Fruit fly (Drosophila melanogaster) whole organism, embryonic: Measurements from ENCODE around the gene Cow.

Source experiments
- Antp ChIP-seq: fragments of 200-800 bp; sonication (Bioruptor generic); optimal IDR thresholded peaks from 3 replicates; lab custom pipeline; 2016; ENCODE audit warnings: missing biosample characterization, missing genetic modification characterization
- CG10654 ChIP-seq: fragments of 200-800 bp; sonication (Bioruptor generic); optimal IDR thresholded peaks from 2 replicates; lab custom pipeline; 2016; ENCODE audit warnings: missing biosample characterization, missing genetic modification characterization
- CG11085 ChIP-seq: fragments of 200-800 bp; sonication (Bioruptor generic); IDR thresholded peaks from 2 replicates; pipeline ENCODE4 v1.3.6; 2022; ENCODE audit warnings: missing biosample characterization, missing genetic modification characterization
- CG12744 ChIP-seq: fragments of 200-800 bp; sonication (Bioruptor generic); optimal IDR thresholded peaks from 2 replicates; lab custom pipeline; 2016; ENCODE audit warnings: missing biosample characterization, missing genetic modification characterization
- CG12769 ChIP-seq: fragments of 200-800 bp; sonication (Bioruptor generic); optimal IDR thresholded peaks from 2 replicates; lab custom pipeline; 2019; ENCODE audit warnings: missing biosample characterization, mild to moderate bottlenecking, missing genetic modification characterization, moderate library complexity
- CG13123 ChIP-seq: fragments of 200-800 bp; sonication (Bioruptor generic); optimal IDR thresholded peaks from 2 replicates; lab custom pipeline; 2016; ENCODE audit warnings: missing biosample characterization, missing genetic modification characterization
- CG14050 ChIP-seq: fragments of 200-800 bp; sonication (Bioruptor generic); IDR thresholded peaks from 3 replicates; pipeline ENCODE4 v1.3.6; 2022; ENCODE audit warnings: missing biosample characterization, missing genetic modification characterization
- CG15479 ChIP-seq: fragments of 200-800 bp; sonication (Bioruptor generic); optimal IDR thresholded peaks from 3 replicates; lab custom pipeline; 2019; ENCODE audit warnings: missing biosample characterization, mild to moderate bottlenecking, missing genetic modification characterization, moderate library complexity
- CG16813 ChIP-seq: fragments of 200-800 bp; sonication (Bioruptor generic); IDR thresholded peaks from 3 replicates; pipeline ENCODE4 v1.3.6; 2022; ENCODE audit warnings: missing biosample characterization, missing genetic modification characterization; ENCODE audit not compliant: partially characterized antibody
- CG17829 ChIP-seq: fragments of 200-800 bp; optimal IDR thresholded peaks from 2 replicates; lab custom pipeline; 2019; ENCODE audit warnings: missing biosample characterization, mild to moderate bottlenecking, missing genetic modification characterization, moderate library complexity
- CG2889 ChIP-seq: fragments of 200-800 bp; sonication (Bioruptor generic); IDR thresholded peaks from 3 replicates; pipeline ENCODE4 v1.3.6; 2022; ENCODE audit warnings: missing biosample characterization, missing genetic modification characterization
- CG30431 ChIP-seq: fragments of 200-800 bp; sonication (Bioruptor generic); optimal IDR thresholded peaks from 2 replicates; lab custom pipeline; 2017; ENCODE audit warnings: missing biosample characterization, missing genetic modification characterization
- CG32767 ChIP-seq: fragments of 200-800 bp; sonication (Bioruptor generic); IDR thresholded peaks from 2 replicates; pipeline ENCODE4 v1.3.6; 2022; ENCODE audit warnings: missing biosample characterization, missing genetic modification characterization
- CG32772 ChIP-seq: fragments of 200-800 bp; sonication (Bioruptor generic); IDR thresholded peaks from 2 replicates; pipeline ENCODE4 v1.3.6; 2022; ENCODE audit warnings: missing biosample characterization, missing genetic modification characterization
- CG33557 ChIP-seq: fragments of 200-800 bp; sonication (Bioruptor generic); optimal IDR thresholded peaks from 2 replicates; lab custom pipeline; 2019; ENCODE audit warnings: missing biosample characterization, mild to moderate bottlenecking, missing genetic modification characterization, moderate library complexity
- CG42726 ChIP-seq: fragments of 200-800 bp; sonication (Bioruptor generic); IDR thresholded peaks from 2 replicates; pipeline ENCODE4 v1.3.6; 2022; ENCODE audit warnings: missing biosample characterization, missing genetic modification characterization; ENCODE audit not compliant: partially characterized antibody
- CG8388 ChIP-seq: fragments of 200-800 bp; sonication (Bioruptor generic); optimal IDR thresholded peaks from 2 replicates; lab custom pipeline; 2019; ENCODE audit warnings: missing biosample characterization, mild to moderate bottlenecking, missing genetic modification characterization, moderate library complexity
- Dip2 ChIP-seq: fragments of 200-800 bp; sonication (Bioruptor generic); IDR thresholded peaks from 2 replicates; pipeline ENCODE4 v1.3.6; 2022; ENCODE audit warnings: missing biosample characterization, missing genetic modification characterization
- HLH4C ChIP-seq: fragments of 200-800 bp; sonication (Bioruptor generic); IDR thresholded peaks from 3 replicates; pipeline ENCODE4 v1.3.6; 2022; ENCODE audit warnings: missing biosample characterization, missing genetic modification characterization; ENCODE audit not compliant: partially characterized antibody
- HmgD ChIP-seq: fragments of 200-800 bp; sonication (Bioruptor generic); optimal IDR thresholded peaks from 3 replicates; lab custom pipeline; 2016; ENCODE audit warnings: missing biosample characterization, missing genetic modification characterization
- Hr3 ChIP-seq: fragments of 200-800 bp; sonication (Bioruptor generic); optimal IDR thresholded peaks from 3 replicates; lab custom pipeline; 2016; ENCODE audit warnings: missing biosample characterization, missing genetic modification characterization
- Jarid2 ChIP-seq: fragments of 200-800 bp; sonication (Bioruptor generic); optimal IDR thresholded peaks from 3 replicates; lab custom pipeline; 2017; ENCODE audit warnings: mild to moderate bottlenecking, missing biosample characterization, missing genetic modification reagents, missing genetic modification characterization
- Kr ChIP-seq: fragments of 200-800 bp; sonication (Bioruptor generic); optimal IDR thresholded peaks from 2 replicates; lab custom pipeline; 2017; ENCODE audit warnings: missing biosample characterization, mild to moderate bottlenecking, missing genetic modification characterization
- Lim3 ChIP-seq: fragments of 200-800 bp; sonication (Bioruptor generic); IDR thresholded peaks from 2 replicates; pipeline ENCODE4 v1.3.6; 2022; ENCODE audit warnings: missing biosample characterization, missing genetic modification characterization
- Max ChIP-seq: fragments of 200-800 bp; sonication (Bioruptor generic); optimal IDR thresholded peaks from 2 replicates; lab custom pipeline; 2016; ENCODE audit warnings: missing biosample characterization, mild to moderate bottlenecking, missing genetic modification characterization
- NC2β ChIP-seq: fragments of 200-800 bp; sonication (Bioruptor generic); optimal IDR thresholded peaks from 2 replicates; lab custom pipeline; 2016; ENCODE audit warnings: missing biosample characterization, missing genetic modification characterization
- Optix ChIP-seq: fragments of 200-800 bp; sonication (Bioruptor generic); IDR thresholded peaks from 3 replicates; pipeline ENCODE4 v1.3.6; 2022; ENCODE audit warnings: missing biosample characterization, missing genetic modification characterization
- Sox102F ChIP-seq: fragments of 200-800 bp; sonication (Bioruptor generic); optimal IDR thresholded peaks from 2 replicates; lab custom pipeline; 2018; ENCODE audit warnings: missing biosample characterization, mild to moderate bottlenecking, missing genetic modification characterization, moderate library complexity
- Sry-δ ChIP-seq: fragments of 200-800 bp; sonication (Bioruptor generic); optimal IDR thresholded peaks from 2 replicates; lab custom pipeline; 2016; ENCODE audit warnings: missing biosample characterization, missing genetic modification characterization
- Usf ChIP-seq: fragments of 200-800 bp; sonication (Bioruptor generic); optimal IDR thresholded peaks from 2 replicates; lab custom pipeline; 2017; ENCODE audit warnings: missing genotype, missing biosample characterization, missing genetic modification characterization
- ac ChIP-seq: fragments of 200-800 bp; sonication (Bioruptor generic); optimal IDR thresholded peaks from 3 replicates; lab custom pipeline; 2017; ENCODE audit warnings: missing biosample characterization, mild to moderate bottlenecking, missing genetic modification characterization
- ash1 ChIP-seq: fragments of 200-800 bp; sonication (Bioruptor generic); optimal IDR thresholded peaks from 2 replicates; lab custom pipeline; 2018; ENCODE audit warnings: missing biosample characterization, mild to moderate bottlenecking, missing genetic modification characterization
- crol ChIP-seq: fragments of 200-800 bp; sonication (Bioruptor generic); IDR thresholded peaks from 2 replicates; pipeline ENCODE4 v1.3.6; 2022; ENCODE audit warnings: missing biosample characterization, missing genetic modification characterization
- fd102C ChIP-seq: fragments of 200-800 bp; sonication (Bioruptor generic); optimal IDR thresholded peaks from 2 replicates; lab custom pipeline; 2018; ENCODE audit warnings: missing biosample characterization, mild to moderate bottlenecking, missing genetic modification characterization, moderate library complexity
- gcm ChIP-seq: fragments of 200-800 bp; sonication (Bioruptor generic); optimal IDR thresholded peaks from 2 replicates; lab custom pipeline; 2019; ENCODE audit warnings: missing biosample characterization, mild to moderate bottlenecking, missing genetic modification characterization, moderate library complexity
- gfzf ChIP-seq: fragments of 200-800 bp; sonication (Bioruptor generic); optimal IDR thresholded peaks from 2 replicates; lab custom pipeline; 2016; ENCODE audit warnings: missing biosample characterization, mild to moderate bottlenecking, missing genetic modification characterization, moderate library complexity
- grau ChIP-seq: fragments of 200-800 bp; optimal IDR thresholded peaks from 3 replicates; lab custom pipeline; 2019; ENCODE audit warnings: missing biosample characterization, mild to moderate bottlenecking, missing genetic modification characterization, moderate library complexity
- jumu ChIP-seq: fragments of 200-800 bp; sonication (Bioruptor generic); optimal IDR thresholded peaks from 3 replicates; lab custom pipeline; 2016; ENCODE audit warnings: missing biosample characterization, missing genetic modification characterization
- lola ChIP-seq, 3 experiments: fragments of >200 bp in 2 of 3; fragments of 200-800 bp in 1 of 3; sonication (Bioruptor generic) in 1 of 3; optimal IDR thresholded peaks; 2 replicates each; lab custom pipeline; 2017 to 2019; ENCODE audit warnings: missing biosample characterization in 3 of 3, missing genetic modification characterization in 3 of 3, mild to moderate bottlenecking in 1 of 3, moderate library complexity in 1 of 3
- mld ChIP-seq: fragments of 200-800 bp; sonication (Bioruptor generic); IDR thresholded peaks from 3 replicates; pipeline ENCODE4 v1.3.6; 2022; ENCODE audit warnings: missing biosample characterization, missing genetic modification characterization; ENCODE audit not compliant: partially characterized antibody
- nau ChIP-seq: fragments of 200-800 bp; sonication (Bioruptor generic); optimal IDR thresholded peaks from 3 replicates; lab custom pipeline; 2017; ENCODE audit warnings: missing biosample characterization, mild to moderate bottlenecking, missing genetic modification characterization, missing genetic modification reagents
- pnt ChIP-seq: fragments of 200-800 bp; sonication (Bioruptor generic); optimal IDR thresholded peaks from 3 replicates; lab custom pipeline; 2016; ENCODE audit warnings: missing biosample characterization, missing genetic modification characterization
- psq ChIP-seq: fragments of 200-800 bp; sonication (Bioruptor generic); optimal IDR thresholded peaks from 2 replicates; lab custom pipeline; 2017; ENCODE audit warnings: missing biosample characterization, missing genetic modification characterization
- repo ChIP-seq: fragments of 200-800 bp; sonication (Bioruptor generic); optimal IDR thresholded peaks from 2 replicates; lab custom pipeline; 2016; ENCODE audit warnings: missing biosample characterization, missing genetic modification characterization
- sd ChIP-seq: fragments of 200-800 bp; sonication (Bioruptor generic); optimal IDR thresholded peaks from 3 replicates; lab custom pipeline; 2018; ENCODE audit warnings: missing biosample characterization, mild to moderate bottlenecking, missing genetic modification characterization, moderate library complexity
- slou ChIP-seq: fragments of 200-800 bp; sonication (Bioruptor generic); optimal IDR thresholded peaks from 3 replicates; lab custom pipeline; 2016; ENCODE audit warnings: missing biosample characterization, missing genetic modification characterization
- sug ChIP-seq: fragments of 200-800 bp; optimal IDR thresholded peaks from 2 replicates; lab custom pipeline; 2019; ENCODE audit warnings: missing biosample characterization, mild to moderate bottlenecking, missing genetic modification characterization, moderate library complexity
- toy ChIP-seq: fragments of 200-800 bp; sonication (Bioruptor generic); IDR thresholded peaks from 2 replicates; pipeline ENCODE4 v1.3.6; 2022; ENCODE audit warnings: missing biosample characterization, missing genetic modification characterization
- unpg ChIP-seq: fragments of 200-800 bp; sonication (Bioruptor generic); optimal IDR thresholded peaks from 3 replicates; lab custom pipeline; 2018; ENCODE audit warnings: missing biosample characterization, mild to moderate bottlenecking, missing genetic modification characterization, moderate library complexity

The Cow gene

dm6 chr3R:23112680-23113362 is at the start of gene Cow (continued):
- no peak for TF ChIP-seq HmgD
- TF ChIP-seq Lim3 (GFP tag; lab: Robert Waterston, UW) = no peak
- TF ChIP-seq CG32772 (GFP tag; lab: Robert Waterston, UW) = peak; percentile 54; the same call in 1 of the 2 replicates
- TF ChIP-seq Jarid2 = peak; percentile 6
- no peak for TF ChIP-seq CG42726
- no peak; the same call in 2 of the 3 replicates for TF ChIP-seq CG2889
- TF ChIP-seq Max (GFP tag; lab: Kevin White, UChicago) = peak; percentile 36
- TF ChIP-seq CG12769 (tag; lab: Kevin White, UChicago) = peak; percentile 90
- peak; percentile 32 for TF ChIP-seq CG17829 (tag; lab: Kevin White, UChicago)
- no peak for TF ChIP-seq ac (GFP tag; lab: Kevin White, UChicago)
- no peak for TF ChIP-seq gcm (GFP tag; lab: Kevin White, UChicago)
- no peak for TF ChIP-seq ash1 (GFP tag; lab: Kevin White, UChicago)
- TF ChIP-seq Dip2 (GFP tag; lab: Robert Waterston, UW) = no peak
- TF ChIP-seq jumu (GFP tag; lab: Kevin White, UChicago) = peak; percentile 39
- peak; percentile 75 for TF ChIP-seq grau (tag; lab: Kevin White, UChicago)
- TF ChIP-seq crol = peak; percentile 25; the same call in 1 of the 2 replicates
- peak; percentile 49 for TF ChIP-seq Hr3 (GFP tag; lab: Kevin White, UChicago)
- no peak for TF ChIP-seq slou (GFP tag; lab: Kevin White, UChicago)
- TF ChIP-seq CG33557 (GFP tag; lab: Kevin White, UChicago) = no peak
- no peak for TF ChIP-seq psq
- peak; percentile 58; the same call in 1 of the 2 replicates for TF ChIP-seq CG32767 (GFP tag; lab: Robert Waterston, UW)
- no peak for TF ChIP-seq HLH4C (GFP tag; lab: Robert Waterston, UW)
- no peak for TF ChIP-seq mld (GFP tag; lab: Robert Waterston, UW)
- no peak for TF ChIP-seq lola (GFP tag; optimal IDR thresholded peaks at IDR 0.05; lab: Kevin White, UChicago)
- TF ChIP-seq Optix (GFP tag; lab: Robert Waterston, UW) = no peak
- no peak for TF ChIP-seq CG12744 (GFP tag; lab: Kevin White, UChicago)
- peak; percentile 26 for TF ChIP-seq Sry-δ (GFP tag; lab: Kevin White, UChicago)
- peak; percentile 23 for TF ChIP-seq CG8388 (GFP tag; lab: Kevin White, UChicago)
- TF ChIP-seq CG11085 (GFP tag; lab: Robert Waterston, UW) = no peak
- peak; percentile 32 for TF ChIP-seq Antp
- TF ChIP-seq CG15479 = no peak
- no peak for TF ChIP-seq fd102C (GFP tag; lab: Kevin White, UChicago)
- no peak for TF ChIP-seq CG30431 (GFP tag; lab: Kevin White, UChicago)
- peak; percentile 48; the same call in 1 of the 3 replicates for TF ChIP-seq CG14050 (GFP tag; lab: Robert Waterston, UW)
- TF ChIP-seq Kr = no peak
- TF ChIP-seq CG13123 = no peak
- TF ChIP-seq gfzf = no peak
- TF ChIP-seq sd = peak; percentile 41
- peak; percentile 26 for TF ChIP-seq pnt (GFP tag; lab: Kevin White, UChicago)
- peak; percentile 56 for TF ChIP-seq nau (GFP tag; lab: Kevin White, UChicago)
- TF ChIP-seq CG16813 = no peak
- no peak for TF ChIP-seq Usf (GFP tag; lab: Kevin White, UChicago)
- TF ChIP-seq repo = no peak
- peak; percentile 67 for TF ChIP-seq Sox102F
- TF ChIP-seq CG10654 (GFP tag; lab: Kevin White, UChicago) = peak; percentile 9
- peak; percentile 50 for TF ChIP-seq unpg (GFP tag; lab: Kevin White, UChicago)
- no peak for TF ChIP-seq NC2β
- peak; percentile 23 for TF ChIP-seq sug (tag; lab: Kevin White, UChicago)
- 0 out of 2 replicates have a peak, but pooled peaks have one; percentile 34 for TF ChIP-seq toy (GFP tag; lab: Robert Waterston, UW)
